Worm (Caenorhabditis elegans): ENCODE data around the gene F35E8.7.

DNA sequence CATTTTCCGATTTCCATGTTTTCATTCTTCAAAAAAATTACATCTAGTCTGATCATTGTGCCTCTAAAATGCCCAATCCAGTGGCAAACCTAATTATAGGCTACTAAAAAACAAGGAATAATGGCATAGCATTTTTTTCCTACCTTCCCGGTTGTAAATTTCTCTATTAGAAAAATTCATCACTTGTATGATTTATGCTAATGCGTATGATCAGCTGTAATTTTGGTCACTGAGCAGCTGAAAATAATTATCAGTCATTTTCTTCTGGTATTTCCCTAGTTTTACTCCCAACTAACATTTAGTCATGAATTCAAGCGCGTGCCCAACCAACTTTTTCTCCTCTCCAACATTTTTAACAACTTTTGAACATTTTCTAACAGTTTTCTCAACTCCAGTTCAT is 41.7 kb downstream of the F35E8.7 start, which contains the start of gene srh-186:
- TF ChIP-seq tbx-11 (GFP tag; IDR thresholded peaks at IDR 0.05) (no peak), flt-1 (GFP tag; IDR thresholded peaks at IDR 0.05) (no peak), scrt-1 (GFP tag; IDR thresholded peaks at IDR 0.05) (no peak)
